Worm (Caenorhabditis elegans): ENCODE data around the gene srz-97.

DNA sequence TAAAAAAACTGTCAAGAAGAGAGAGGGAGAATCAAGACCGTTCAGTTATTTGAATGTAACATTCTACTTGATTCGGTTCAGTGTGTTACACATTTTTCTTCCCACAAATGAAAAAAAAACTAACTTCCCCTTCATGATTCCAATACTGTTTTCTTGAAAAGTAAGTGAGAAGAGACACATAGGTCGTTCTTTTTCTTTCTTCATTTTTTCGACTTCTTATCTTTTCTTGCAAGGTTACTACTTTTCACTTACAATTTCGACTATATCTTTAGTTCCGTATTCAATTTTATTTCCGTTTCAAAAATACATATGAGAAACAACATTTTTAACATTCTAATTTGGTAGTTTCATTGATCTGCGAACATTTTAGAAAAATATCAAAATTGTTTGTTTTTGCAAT lies 28.8 kb downstream of the srz-97 start:
- TF ChIP-seq zag-1 (tag; optimal IDR thresholded peaks at IDR 0.05) (no peak), nhr-28 (tag; optimal IDR thresholded peaks at IDR 0.05) (no peak), egl-27 (tag; optimal IDR thresholded peaks at IDR 0.05) (no peak), nhr-25 (tag; optimal IDR thresholded peaks at IDR 0.05) (peak; percentile 31), ceh-16 (tag; optimal IDR thresholded peaks at IDR 0.05) (no peak), ama-1 (optimal IDR thresholded peaks at IDR 0.05) (no peak), egl-5 (tag; optimal IDR thresholded peaks at IDR 0.05) (no peak), elt-2 (tag; optimal IDR thresholded peaks at IDR 0.05) (no peak)
